Fruit fly (Drosophila melanogaster) whole organism, prepupa: ENCODE measurements around the gene CG14708.

Experiments used
- Blimp-1 ChIP-seq: fragments of 200-800 bp; sonication (Bioruptor generic); optimal IDR thresholded peaks from 3 replicates; lab custom pipeline; 2017; ENCODE audit warnings: missing biosample characterization, missing genetic modification characterization, mild to moderate bottlenecking, moderate library complexity, missing genetic modification reagents
- CG10631 ChIP-seq: fragments of 200-800 bp; sonication (Bioruptor generic); optimal IDR thresholded peaks from 2 replicates; lab custom pipeline; 2016; ENCODE audit warnings: missing biosample characterization, missing genetic modification characterization
- CG10669 ChIP-seq: fragments of 200-800 bp; sonication (Bioruptor generic); optimal IDR thresholded peaks from 3 replicates; lab custom pipeline; 2018; ENCODE audit warnings: missing biosample characterization, mild to moderate bottlenecking, missing genetic modification characterization, moderate library complexity
- CG11762 ChIP-seq: fragments of 200-800 bp; sonication (Bioruptor generic); optimal IDR thresholded peaks from 3 replicates; lab custom pipeline; 2016; ENCODE audit warnings: missing biosample characterization, missing genetic modification characterization; ENCODE audit not compliant: insufficient read depth
- CG15336 ChIP-seq: fragments of 200-800 bp; sonication (Bioruptor generic); IDR thresholded peaks from 2 replicates; pipeline ENCODE4 v1.3.6; 2022; ENCODE audit warnings: missing biosample characterization, missing genetic modification characterization
- CG16779 ChIP-seq: fragments of 200-800 bp; sonication (Bioruptor generic); optimal IDR thresholded peaks from 3 replicates; lab custom pipeline; 2017; ENCODE audit warnings: missing biosample characterization, mild to moderate bottlenecking, missing genetic modification characterization
- CG3032 ChIP-seq: fragments of 200-800 bp; optimal IDR thresholded peaks from 2 replicates; lab custom pipeline; 2019; ENCODE audit warnings: missing biosample characterization, mild to moderate bottlenecking, missing genetic modification characterization, moderate library complexity
- CG32006 ChIP-seq: fragments of 200-800 bp; sonication (Bioruptor generic); optimal IDR thresholded peaks from 3 replicates; lab custom pipeline; 2017; ENCODE audit warnings: missing biosample characterization, mild to moderate bottlenecking, missing genetic modification characterization
- CG34406 ChIP-seq: fragments of 200-800 bp; sonication (Bioruptor generic); optimal IDR thresholded peaks from 3 replicates; lab custom pipeline; 2016; ENCODE audit warnings: missing biosample characterization, missing genetic modification characterization
- CG3919 ChIP-seq: fragments of 200-800 bp; sonication (Bioruptor generic); optimal IDR thresholded peaks from 3 replicates; lab custom pipeline; 2016; ENCODE audit warnings: missing biosample characterization, missing genetic modification characterization
- CG4318 ChIP-seq: fragments of 200-800 bp; sonication (Bioruptor generic); optimal IDR thresholded peaks from 3 replicates; lab custom pipeline; 2017; ENCODE audit warnings: missing biosample characterization, mild to moderate bottlenecking, missing genetic modification characterization
- CG6276 ChIP-seq: fragments of 200-800 bp; sonication (Bioruptor generic); optimal IDR thresholded peaks from 2 replicates; lab custom pipeline; 2017; ENCODE audit warnings: missing biosample characterization, mild to moderate bottlenecking, missing genetic modification characterization
- CG6854 ChIP-seq: fragments of 200-800 bp; sonication (Bioruptor generic); optimal IDR thresholded peaks from 2 replicates; lab custom pipeline; 2017; ENCODE audit warnings: missing biosample characterization, mild to moderate bottlenecking, missing genetic modification characterization
- CG7368 ChIP-seq: fragments of 200-800 bp; sonication (Bioruptor generic); optimal IDR thresholded peaks from 3 replicates; lab custom pipeline; 2016; ENCODE audit warnings: missing biosample characterization, missing genetic modification characterization
- CG8119 ChIP-seq: fragments of 200-800 bp; sonication (Bioruptor generic); IDR thresholded peaks from 3 replicates; pipeline ENCODE4 v1.3.6; 2022; ENCODE audit warnings: missing biosample characterization, missing genetic modification characterization
- Eip75B ChIP-seq: fragments of 200-800 bp; sonication (Bioruptor generic); optimal IDR thresholded peaks from 3 replicates; lab custom pipeline; 2016; ENCODE audit warnings: missing biosample characterization, missing genetic modification characterization
- Gug ChIP-seq: fragments of 200-800 bp; sonication (Bioruptor generic); IDR thresholded peaks from 2 replicates; pipeline ENCODE4 v1.3.6; 2022; ENCODE audit warnings: missing biosample characterization, missing genetic modification characterization
- Hr39 ChIP-seq: fragments of 200-800 bp; sonication (Bioruptor generic); optimal IDR thresholded peaks from 2 replicates; lab custom pipeline; 2016; ENCODE audit warnings: missing biosample characterization, missing genetic modification characterization
- Hr4 ChIP-seq: fragments of 200-800 bp; sonication (Bioruptor generic); optimal IDR thresholded peaks from 3 replicates; lab custom pipeline; 2016; ENCODE audit warnings: missing biosample characterization, missing genetic modification characterization
- Met ChIP-seq: fragments of 200-800 bp; sonication (Bioruptor generic); optimal IDR thresholded peaks from 3 replicates; lab custom pipeline; 2016; ENCODE audit warnings: missing biosample characterization, missing genetic modification characterization
- Smox ChIP-seq: fragments of 200-800 bp; sonication (Bioruptor generic); optimal IDR thresholded peaks from 3 replicates; lab custom pipeline; 2016; ENCODE audit warnings: missing biosample characterization, missing genetic modification characterization
- Sox14 ChIP-seq: fragments of 200-800 bp; sonication (Bioruptor generic); optimal IDR thresholded peaks from 3 replicates; lab custom pipeline; 2016; ENCODE audit warnings: missing biosample characterization, missing genetic modification characterization
- Sox15 ChIP-seq: fragments of 200-800 bp; sonication (Bioruptor generic); optimal IDR thresholded peaks from 3 replicates; lab custom pipeline; 2016; ENCODE audit warnings: missing biosample characterization, missing genetic modification characterization
- achi ChIP-seq: fragments of 200-800 bp; sonication (Bioruptor generic); optimal IDR thresholded peaks from 3 replicates; lab custom pipeline; 2016; ENCODE audit warnings: missing biosample characterization, missing genetic modification characterization
- cyc ChIP-seq: fragments of 200-800 bp; sonication (Bioruptor generic); optimal IDR thresholded peaks from 3 replicates; lab custom pipeline; 2016; ENCODE audit warnings: missing biosample characterization, missing genetic modification characterization
- dac ChIP-seq: fragments of 200-800 bp; sonication (Bioruptor generic); optimal IDR thresholded peaks from 2 replicates; lab custom pipeline; 2017; ENCODE audit warnings: missing biosample characterization, mild to moderate bottlenecking, missing genetic modification characterization
- dsx ChIP-seq: fragments of 200-800 bp; optimal IDR thresholded peaks from 3 replicates; lab custom pipeline; 2019; ENCODE audit warnings: missing biosample characterization, mild to moderate bottlenecking, missing genetic modification characterization, moderate library complexity; ENCODE audit not compliant: poor library complexity, severe bottlenecking
- esn ChIP-seq: fragments of 200-800 bp; sonication (Bioruptor generic); optimal IDR thresholded peaks from 2 replicates; lab custom pipeline; 2016; ENCODE audit warnings: missing biosample characterization, mild to moderate bottlenecking, missing genetic modification characterization, moderate library complexity
- fd59A ChIP-seq: fragments of 200-800 bp; sonication (Bioruptor generic); optimal IDR thresholded peaks from 2 replicates; lab custom pipeline; 2017; ENCODE audit warnings: missing biosample characterization, mild to moderate bottlenecking, missing genetic modification characterization, missing genetic modification reagents
- fd85E ChIP-seq: fragments of 200-800 bp; sonication (Bioruptor generic); optimal IDR thresholded peaks from 3 replicates; lab custom pipeline; 2016; ENCODE audit warnings: missing biosample characterization, missing genetic modification characterization
- fkh ChIP-seq: fragments of 200-800 bp; sonication (Bioruptor generic); optimal IDR thresholded peaks from 3 replicates; lab custom pipeline; 2017; ENCODE audit warnings: missing biosample characterization, mild to moderate bottlenecking, missing genetic modification characterization, moderate library complexity
- salr ChIP-seq, 2 experiments: fragments of 200-800 bp; sonication (Bioruptor generic); optimal IDR thresholded peaks; 3 replicates each; lab custom pipeline; 2016 to 2018; ENCODE audit warnings: missing biosample characterization in 2 of 2, missing genetic modification characterization in 2 of 2, mild to moderate bottlenecking in 1 of 2
- topi ChIP-seq: fragments of 200-800 bp; sonication (Bioruptor generic); optimal IDR thresholded peaks from 3 replicates; lab custom pipeline; 2016; ENCODE audit warnings: missing biosample characterization, missing genetic modification characterization

CG14708 gene

dm6 chr3R:11553845-11554244 lies at the start of gene CG14708:
Gene CG14708 (plus strand): TSS chr3R:11554145.
- TF ChIP-seq Eip75B (GFP tag; lab: Kevin White, UChicago) (no peak), dsx (GFP tag; lab: Kevin White, UChicago) (no peak), cyc (GFP tag; lab: Kevin White, UChicago) (no peak), CG6276 (no peak), CG7368 (GFP tag; lab: Kevin White, UChicago) (no peak), dac (GFP tag; lab: Kevin White, UChicago) (no peak), CG10669 (GFP tag; lab: Kevin White, UChicago) (no peak), CG10631 (no peak), Gug (no peak), CG11762 (GFP tag; lab: Kevin White, UChicago) (no peak), Met (no peak), CG15336 (no peak)

DNA sequence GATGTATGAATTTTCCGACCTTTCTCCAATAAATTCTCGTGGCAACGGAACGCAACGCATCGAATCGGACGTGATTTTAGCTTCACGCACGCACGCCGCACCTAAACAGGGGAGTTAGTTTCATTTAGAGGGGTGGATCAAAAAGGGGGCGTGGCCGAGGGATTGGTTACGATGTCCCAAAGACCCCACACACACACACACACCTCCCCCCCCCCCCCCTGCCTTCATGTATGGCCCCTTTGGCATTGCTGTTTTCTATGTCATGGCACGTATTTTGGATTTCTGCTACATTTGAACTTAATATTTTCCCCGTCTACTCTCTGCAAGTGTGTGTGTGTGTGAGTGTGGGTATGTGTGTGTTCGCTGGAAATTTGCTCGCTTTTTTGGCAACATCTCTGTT lies 22.1 kb upstream of the CG14708 start:
- TF ChIP-seq CG10631: no peak
- TF ChIP-seq Met: no peak
- no peak for TF ChIP-seq CG16779 (tag; lab: Kevin White, UChicago)
- TF ChIP-seq Gug: no peak
- TF ChIP-seq fd59A (GFP tag; lab: Kevin White, UChicago): no peak
- no peak for TF ChIP-seq salr (GFP tag; optimal IDR thresholded peaks at IDR 0.05; lab: Kevin White, UChicago)
- TF ChIP-seq Smox (GFP tag; lab: Kevin White, UChicago): no peak

dm6 chr3R:11542899-11543619 lies 10.9 kb upstream of the CG14708 start, which contains the start of gene dpr4:
Gene dpr4 (minus strand): TSS chr3R:11542949.
- TF ChIP-seq CG7368 (GFP tag; lab: Kevin White, UChicago): no peak

DNA sequence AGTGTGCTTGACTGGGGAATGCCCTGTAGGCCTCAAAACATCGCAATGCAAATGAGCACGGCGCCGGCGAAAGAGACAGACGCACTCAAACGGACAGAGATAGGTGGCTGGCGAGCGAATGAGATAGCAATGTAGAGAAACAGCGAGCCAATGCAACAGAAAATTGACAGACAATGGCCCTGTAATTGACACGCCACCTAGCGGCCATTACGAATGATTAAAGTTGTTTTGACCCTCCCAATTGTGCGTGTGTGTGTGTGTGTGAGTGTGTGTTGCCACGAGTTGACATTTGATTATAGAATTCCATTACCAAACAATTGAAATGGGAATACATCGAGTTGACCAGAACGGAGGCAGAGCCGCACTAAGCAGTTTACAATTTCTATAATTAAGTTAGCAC lies 9.8 kb upstream of the CG14708 start:
- TF ChIP-seq fd85E (GFP tag; lab: Kevin White, UChicago) (no peak), CG10631 (no peak), Sox15 (GFP tag; lab: Kevin White, UChicago) (no peak), CG4318 (GFP tag; lab: Kevin White, UChicago) (no peak), cyc (GFP tag; lab: Kevin White, UChicago) (no peak), CG6854 (GFP tag; lab: Kevin White, UChicago) (no peak), Smox (GFP tag; lab: Kevin White, UChicago) (no peak), CG32006 (no peak), CG15336 (no peak), CG3919 (no peak), CG10669 (GFP tag; lab: Kevin White, UChicago) (no peak), CG16779 (tag; lab: Kevin White, UChicago) (no peak), achi (GFP tag; lab: Kevin White, UChicago) (no peak), topi (GFP tag; lab: Kevin White, UChicago) (no peak), Sox14 (GFP tag; lab: Kevin White, UChicago) (no peak)

dm6 chr3R:11551071-11551470 lies 2.9 kb upstream of the CG14708 start:
- no peak for TF ChIP-seq dsx (GFP tag; lab: Kevin White, UChicago)
- no peak for TF ChIP-seq CG34406 (GFP tag; lab: Kevin White, UChicago)
- TF ChIP-seq Hr39 (GFP tag; lab: Kevin White, UChicago): no peak
- no peak for TF ChIP-seq Hr4
- TF ChIP-seq fkh (GFP tag; lab: Kevin White, UChicago): no peak
- no peak for TF ChIP-seq CG8119
- TF ChIP-seq Smox (GFP tag; lab: Kevin White, UChicago): no peak
- TF ChIP-seq Gug: no peak
- TF ChIP-seq CG6854 (GFP tag; lab: Kevin White, UChicago): no peak
- no peak for TF ChIP-seq CG6276
- TF ChIP-seq Sox14 (GFP tag; lab: Kevin White, UChicago): no peak
- TF ChIP-seq esn: no peak
- TF ChIP-seq Blimp-1: no peak
- TF ChIP-seq salr (GFP tag; optimal IDR thresholded peaks at IDR 0.05; lab: Kevin White, UChicago): no peak
- TF ChIP-seq CG3032 (tag; lab: Kevin White, UChicago): no peak
- TF ChIP-seq CG15336: no peak
- no peak for TF ChIP-seq CG32006
